Worm (Caenorhabditis elegans) whole organism, L4/young adult: ENCODE measurements around the gene rgs-6.

ENCODE experiments used
- W03F9.2 ChIP-seq: fragments of 150-350 bp; optimal IDR thresholded peaks from 2 replicates; lab custom pipeline; 2014; ENCODE audit warnings: missing biosample characterization, missing genetic modification characterization
- dao-5 ChIP-seq: sonication (generic microtip); optimal IDR thresholded peaks from 2 replicates; lab custom pipeline; 2016; ENCODE audit warnings: missing genotype, missing genetic modification characterization, moderate library complexity, missing compliant biosample characterization
- him-1 ChIP-seq: sonication (generic microtip); optimal IDR thresholded peaks from 2 replicates; lab custom pipeline; 2016; ENCODE audit warnings: missing genotype, missing genetic modification reagents, missing genetic modification characterization, missing compliant biosample characterization

ce11 chrX:5763904-5764303, 30.3 kb upstream of the rgs-6 start:
- TF ChIP-seq him-1 (tag; lab: Kevin White, UChicago) = no peak
- TF ChIP-seq W03F9.2 (tag; lab: Kevin White, UChicago) = no peak
- TF ChIP-seq dao-5 (tag; lab: Kevin White, UChicago) = no peak
